Worm (Caenorhabditis elegans) whole organism, L4/young adult: ENCODE measurements around the gene tsp-10.

Experiments
- W03F9.2 ChIP-seq: fragments of 150-350 bp; optimal IDR thresholded peaks from 2 replicates; lab custom pipeline; 2014; ENCODE audit warnings: missing biosample characterization, missing genetic modification characterization
- dao-5 ChIP-seq: sonication (generic microtip); optimal IDR thresholded peaks from 2 replicates; lab custom pipeline; 2016; ENCODE audit warnings: missing genotype, missing genetic modification characterization, moderate library complexity, missing compliant biosample characterization
- him-1 ChIP-seq: sonication (generic microtip); optimal IDR thresholded peaks from 2 replicates; lab custom pipeline; 2016; ENCODE audit warnings: missing genotype, missing genetic modification reagents, missing genetic modification characterization, missing compliant biosample characterization

DNA sequence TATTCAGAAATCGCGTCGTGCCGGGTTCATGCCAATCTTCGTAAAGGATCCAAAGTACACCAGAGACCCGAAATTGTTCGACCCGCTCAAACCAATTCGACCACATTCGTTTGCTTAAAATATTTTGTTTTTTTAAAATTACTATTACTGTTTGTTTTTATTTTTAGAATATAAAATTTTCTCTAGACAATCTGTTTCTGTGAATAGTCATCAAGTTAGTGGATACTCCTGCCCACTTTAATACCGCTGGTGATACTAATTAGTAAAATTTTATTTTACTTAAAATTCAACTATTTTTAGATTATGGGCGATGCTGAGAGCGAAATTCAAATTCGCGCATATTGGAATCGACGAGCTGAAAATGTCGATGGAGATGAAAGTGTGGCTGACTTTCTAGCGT, 18.2 kb downstream of the tsp-10 start, which contains the start of gene T14B4.1:
- TF ChIP-seq him-1 (tag; lab: Kevin White, UChicago) (no peak), W03F9.2 (no peak), dao-5 (tag; lab: Kevin White, UChicago) (no peak)
